Worm (Caenorhabditis elegans) whole organism, L4 larva: ENCODE results near the gene F02D10.6.

ENCODE experiments used
- ama-1 ChIP-seq: fragments of 150-350 bp; optimal IDR thresholded peaks from 2 replicates; lab custom pipeline; 2014; ENCODE audit warnings: inconsistent platforms, mixed read lengths
- daf-19 ChIP-seq: fragments of 200-800 bp; sonication (Bioruptor generic); conservative IDR thresholded peaks from 2 replicates; pipeline ENCODE4 v1.3.6; 2022; ENCODE audit warnings: missing genetic modification characterization, missing compliant biosample characterization
- egl-27 ChIP-seq: sonication (generic microtip); optimal IDR thresholded peaks from 3 replicates; lab custom pipeline; 2017; ENCODE audit warnings: missing biosample characterization, missing genetic modification reagents, missing genetic modification characterization
- lin-39 ChIP-seq: fragments of 150-350 bp; optimal IDR thresholded peaks from 2 replicates; lab custom pipeline; 2014; ENCODE audit warnings: missing biosample characterization, missing genetic modification reagents, missing genetic modification characterization
- mep-1 ChIP-seq: fragments of 150-350 bp; sonication (generic microtip); optimal IDR thresholded peaks from 3 replicates; lab custom pipeline; 2014; ENCODE audit warnings: missing biosample characterization, missing genetic modification characterization
- nhr-25 ChIP-seq: sonication (generic microtip); optimal IDR thresholded peaks from 2 replicates; lab custom pipeline; 2017; ENCODE audit warnings: missing genetic modification characterization, mild to moderate bottlenecking, missing compliant biosample characterization, antibody characterized with exemption, moderate library complexity, borderline replicate concordance; ENCODE audit not compliant: insufficient read depth
- nhr-76 ChIP-seq: fragments of 150-350 bp; optimal IDR thresholded peaks from 2 replicates; lab custom pipeline; 2014; ENCODE audit warnings: missing biosample characterization, missing genetic modification characterization
- tra-1 ChIP-seq: fragments of 200-800 bp; sonication (Bioruptor generic); IDR thresholded peaks from 2 replicates; pipeline ENCODE4 v1.3.6; 2022; ENCODE audit warnings: missing genetic modification reagents, missing genetic modification characterization, missing compliant biosample characterization

- TF ChIP-seq nhr-25 (no peak), lin-39 (tag; lab: Kevin White, UChicago) (no peak), nhr-76 (tag; lab: Kevin White, UChicago) (no peak), tra-1 (GFP tag; lab: Robert Waterston, UW) (no peak), daf-19 (GFP tag; lab: Robert Waterston, UW) (no peak), ama-1 (lab: Kevin White, UChicago) (no peak), egl-27 (no peak), mep-1 (tag; lab: Kevin White, UChicago) (no peak)
These were observed 48.4 kb upstream of the F02D10.6 start for ce11 chrX:13499923-13500322.
